Worm (Caenorhabditis elegans) whole organism, L3 larva: ENCODE results near the gene ZK662.2.

Experiments
- ZK546.5 ChIP-seq: sonication (generic microtip); optimal IDR thresholded peaks from 2 replicates; lab custom pipeline; 2017; ENCODE audit warnings: missing biosample characterization, missing genetic modification characterization
- ceh-28 ChIP-seq: fragments of 150-350 bp; optimal IDR thresholded peaks from 2 replicates; lab custom pipeline; 2014; ENCODE audit warnings: missing biosample characterization, missing genetic modification reagents, missing genetic modification characterization
- elt-3 ChIP-seq, 3 experiments: fragments of 150-350 bp in 1 of 3; sonication (generic microtip) in 2 of 3; optimal IDR thresholded peaks; 2 replicates in 2 of 3; 4 replicates in 1 of 3; lab custom pipeline; 2014 to 2017; ENCODE audit warnings: missing biosample characterization in 3 of 3, missing genetic modification characterization in 3 of 3
- jun-1 ChIP-seq: fragments of 150-350 bp; optimal IDR thresholded peaks from 2 replicates; lab custom pipeline; 2014; ENCODE audit warnings: missing biosample characterization, missing genetic modification reagents, missing genetic modification characterization
- lin-15B ChIP-seq: fragments of 150-350 bp; optimal IDR thresholded peaks from 2 replicates; lab custom pipeline; 2014; ENCODE audit warnings: missing biosample characterization, missing genetic modification characterization
- nhr-11 ChIP-seq: fragments of 150-350 bp; optimal IDR thresholded peaks from 2 replicates; lab custom pipeline; 2014; ENCODE audit warnings: missing biosample characterization, missing genetic modification characterization
- skn-1 ChIP-seq: fragments of 150-350 bp; optimal IDR thresholded peaks from 2 replicates; lab custom pipeline; 2014; ENCODE audit warnings: missing biosample characterization, missing genetic modification characterization

- no peak for TF ChIP-seq lin-15B (tag; lab: Kevin White, UChicago)
- TF ChIP-seq ceh-28 (tag; lab: Kevin White, UChicago): no peak
- TF ChIP-seq jun-1 (tag; lab: Kevin White, UChicago): no peak
- no peak for TF ChIP-seq skn-1
- TF ChIP-seq nhr-11 (tag; lab: Kevin White, UChicago): no peak
- no peak for TF ChIP-seq ZK546.5
- no peak for TF ChIP-seq elt-3 (tag; optimal IDR thresholded peaks at IDR 0.05; lab: Kevin White, UChicago)
Measured at ce11 chrX:15693466-15693865, 3.0 kb upstream of the ZK662.2 start.
